Worm (Caenorhabditis elegans) whole organism, mixed stage, embryonic: ENCODE results near the gene ZK354.9.
"Not testable (repeated sequence)": the region's sequence is repeated elsewhere in the genome, so short reads cannot be mapped to it uniquely, and the experiment has no call there.

Experiments used
- M03D4.4 ChIP-seq: sonication (generic microtip); optimal IDR thresholded peaks from 2 replicates; lab custom pipeline; 2017; ENCODE audit warnings: mild to moderate bottlenecking, missing genetic modification characterization, missing compliant biosample characterization
- bed-3 ChIP-seq: fragments of 200-800 bp; sonication (Bioruptor generic); optimal IDR thresholded peaks from 3 replicates; lab custom pipeline; 2018; ENCODE audit warnings: mild to moderate bottlenecking, missing genetic modification characterization, moderate library complexity, missing compliant biosample characterization
- blmp-1 ChIP-seq: fragments of 150-350 bp; optimal IDR thresholded peaks from 2 replicates; lab custom pipeline; 2014; ENCODE audit warnings: missing biosample characterization, missing genetic modification characterization
- ceh-39 ChIP-seq: fragments of 150-350 bp; optimal IDR thresholded peaks from 2 replicates; lab custom pipeline; 2014; ENCODE audit warnings: missing biosample characterization, missing genetic modification characterization
- ceh-43 ChIP-seq: fragments of 200-800 bp; sonication (Bioruptor generic); optimal IDR thresholded peaks from 2 replicates; lab custom pipeline; 2018; ENCODE audit warnings: mild to moderate bottlenecking, missing genetic modification characterization, moderate library complexity, missing compliant biosample characterization
- ceh-83 ChIP-seq: fragments of 200-800 bp; sonication (Bioruptor generic); optimal IDR thresholded peaks from 2 replicates; lab custom pipeline; 2018; ENCODE audit warnings: mild to moderate bottlenecking, missing genetic modification characterization, missing compliant biosample characterization
- ces-1 ChIP-seq: fragments of 150-350 bp; optimal IDR thresholded peaks from 2 replicates; lab custom pipeline; 2014; ENCODE audit warnings: missing biosample characterization, missing genetic modification reagents, missing genetic modification characterization
- cnd-1 ChIP-seq: fragments of 200-800 bp; sonication (Bioruptor generic); optimal IDR thresholded peaks from 2 replicates; lab custom pipeline; 2018; ENCODE audit warnings: mild to moderate bottlenecking, missing genetic modification characterization, missing compliant biosample characterization
- drap-1 ChIP-seq: fragments of 200-800 bp; sonication (Bioruptor generic); optimal IDR thresholded peaks from 3 replicates; lab custom pipeline; 2018; ENCODE audit warnings: mild to moderate bottlenecking, missing genetic modification characterization, missing compliant biosample characterization
- elt-1 ChIP-seq: sonication (generic microtip); optimal IDR thresholded peaks from 2 replicates; lab custom pipeline; 2017; ENCODE audit warnings: missing genetic modification characterization, mild to moderate bottlenecking, missing compliant biosample characterization, antibody characterized with exemption, moderate library complexity, borderline replicate concordance; ENCODE audit not compliant: insufficient read depth
- elt-3 ChIP-seq: fragments of 150-350 bp; optimal IDR thresholded peaks from 2 replicates; lab custom pipeline; 2014; ENCODE audit warnings: missing biosample characterization, missing genetic modification characterization
- flh-1 ChIP-seq: fragments of 200-800 bp; sonication (Bioruptor generic); optimal IDR thresholded peaks from 2 replicates; lab custom pipeline; 2018; ENCODE audit warnings: mild to moderate bottlenecking, missing genetic modification characterization, moderate library complexity, missing compliant biosample characterization
- hlh-1 ChIP-seq: fragments of 150-350 bp; optimal IDR thresholded peaks from 2 replicates; lab custom pipeline; 2014; ENCODE audit warnings: missing biosample characterization, missing genetic modification reagents, missing genetic modification characterization
- lin-13 ChIP-seq: fragments of 150-350 bp; optimal IDR thresholded peaks from 2 replicates; lab custom pipeline; 2014; ENCODE audit warnings: missing biosample characterization, missing genetic modification characterization
- lin-32 ChIP-seq: fragments of 200-800 bp; sonication (Bioruptor generic); optimal IDR thresholded peaks from 2 replicates; lab custom pipeline; 2018; ENCODE audit warnings: mild to moderate bottlenecking, missing genetic modification characterization, missing compliant biosample characterization
- lsy-2 ChIP-seq: fragments of 150-350 bp; optimal IDR thresholded peaks from 2 replicates; lab custom pipeline; 2014; ENCODE audit warnings: missing biosample characterization, missing genetic modification characterization
- mab-5 ChIP-seq: fragments of 150-350 bp; optimal IDR thresholded peaks from 2 replicates; lab custom pipeline; 2014; ENCODE audit warnings: missing biosample characterization, missing genetic modification characterization
- mls-2 ChIP-seq: sonication (generic microtip); optimal IDR thresholded peaks from 2 replicates; lab custom pipeline; 2016; ENCODE audit warnings: mild to moderate bottlenecking, missing genetic modification characterization, moderate library complexity, missing compliant biosample characterization
- nhr-12 ChIP-seq: fragments of 150-350 bp; optimal IDR thresholded peaks from 2 replicates; lab custom pipeline; 2014; ENCODE audit warnings: missing biosample characterization, missing genetic modification characterization
- nhr-2 ChIP-seq: fragments of 150-350 bp; optimal IDR thresholded peaks from 2 replicates; lab custom pipeline; 2014; ENCODE audit warnings: missing biosample characterization, missing genetic modification characterization
- nhr-237 ChIP-seq: fragments of 150-350 bp; optimal IDR thresholded peaks from 2 replicates; lab custom pipeline; 2014; ENCODE audit warnings: missing biosample characterization, missing genetic modification characterization
- nhr-28 ChIP-seq: fragments of 150-350 bp; optimal IDR thresholded peaks from 2 replicates; lab custom pipeline; 2014; ENCODE audit warnings: missing biosample characterization, missing genetic modification characterization
- nhr-76 ChIP-seq: sonication (generic microtip); optimal IDR thresholded peaks from 2 replicates; lab custom pipeline; 2017; ENCODE audit warnings: missing biosample characterization, missing genetic modification characterization
- pha-4 ChIP-seq: fragments of 150-350 bp; optimal IDR thresholded peaks from 2 replicates; lab custom pipeline; 2018; ENCODE audit warnings: missing biosample characterization, missing genetic modification reagents, missing genetic modification characterization
- sem-2 ChIP-seq: fragments of 200-800 bp; sonication (Bioruptor generic); optimal IDR thresholded peaks from 2 replicates; lab custom pipeline; 2018; ENCODE audit warnings: mild to moderate bottlenecking, missing genetic modification characterization, missing compliant biosample characterization
- snpc-4 ChIP-seq: fragments of 150-350 bp; optimal IDR thresholded peaks from 2 replicates; lab custom pipeline; 2014; ENCODE audit warnings: missing biosample characterization, missing genetic modification characterization
- sptf-1 ChIP-seq: sonication (generic microtip); optimal IDR thresholded peaks from 2 replicates; lab custom pipeline; 2017; ENCODE audit warnings: mild to moderate bottlenecking, missing genetic modification characterization, moderate library complexity, missing compliant biosample characterization
- unc-39 ChIP-seq: fragments of 150-350 bp; optimal IDR thresholded peaks from 2 replicates; lab custom pipeline; 2014; ENCODE audit warnings: missing biosample characterization, missing genetic modification characterization
- unc-62 ChIP-seq: fragments of 150-350 bp; optimal IDR thresholded peaks from 2 replicates; lab custom pipeline; 2014; ENCODE audit warnings: missing biosample characterization, missing genetic modification reagents, missing genetic modification characterization
- zip-8 ChIP-seq: fragments of 150-350 bp; optimal IDR thresholded peaks from 2 replicates; lab custom pipeline; 2014; ENCODE audit warnings: missing biosample characterization, missing genetic modification characterization

ZK354.9 gene

DNA sequence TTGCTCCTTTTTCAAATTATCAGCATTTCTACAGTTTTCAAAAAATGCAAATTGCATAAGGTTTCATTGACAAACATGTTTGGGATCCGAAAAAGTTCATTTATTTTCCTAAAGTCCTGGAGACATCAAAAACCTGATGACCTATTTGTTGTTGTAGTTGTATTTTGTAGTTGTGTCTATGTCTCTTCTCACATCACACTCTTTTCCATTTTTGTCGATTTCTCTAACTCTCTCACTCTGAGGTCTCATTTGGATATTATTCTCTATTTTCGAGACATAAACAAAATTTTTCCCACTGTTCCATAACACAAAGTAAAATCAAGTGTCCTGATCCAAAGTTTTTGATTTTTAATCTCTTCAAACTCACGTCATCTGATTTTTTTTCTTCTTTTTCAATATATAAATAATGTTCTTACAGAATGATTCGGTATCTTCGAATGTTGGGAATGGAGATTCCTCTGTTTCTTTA lies 10.9 kb upstream of the ZK354.9 start, which contains the start of gene slc-46A:
Gene slc-46A, plus strand, starts transcription at position 419 of the 469 bp plus-strand sequence.
- no peak for TF ChIP-seq nhr-2 (tag; lab: Kevin White, UChicago)
- TF ChIP-seq hlh-1 (tag; lab: Kevin White, UChicago) = no peak
- TF ChIP-seq sptf-1 (tag; lab: Kevin White, UChicago) = no peak
- no peak for TF ChIP-seq ceh-83 (GFP tag; lab: Kevin White, UChicago)
- TF ChIP-seq cnd-1 = no peak
- no peak for TF ChIP-seq unc-39 (tag; lab: Kevin White, UChicago)

DNA sequence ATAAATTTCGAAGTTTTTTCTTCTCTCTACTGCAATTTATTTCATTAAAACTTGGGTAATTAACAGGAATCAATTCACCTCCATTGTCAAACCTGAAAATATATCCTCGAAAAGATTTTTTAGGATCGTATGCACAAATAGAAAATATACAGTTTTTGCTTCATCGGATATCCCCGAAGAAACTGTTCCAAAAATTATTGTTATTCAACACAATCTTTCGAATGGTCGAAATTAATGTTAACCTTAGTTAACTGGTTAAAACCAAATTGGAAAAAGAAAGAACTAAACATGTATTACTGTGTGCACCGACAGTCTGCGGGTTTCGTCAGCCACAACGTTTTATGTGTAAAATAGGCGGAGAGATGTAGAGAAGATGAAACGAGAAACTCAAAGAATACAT lies 9.2 kb upstream of the ZK354.9 start:
- TF ChIP-seq lsy-2 (tag; lab: Kevin White, UChicago) = no peak
- no peak for TF ChIP-seq elt-1
- no peak for TF ChIP-seq sem-2 (GFP tag; lab: Kevin White, UChicago)
- no peak for TF ChIP-seq nhr-2 (tag; lab: Kevin White, UChicago)

DNA sequence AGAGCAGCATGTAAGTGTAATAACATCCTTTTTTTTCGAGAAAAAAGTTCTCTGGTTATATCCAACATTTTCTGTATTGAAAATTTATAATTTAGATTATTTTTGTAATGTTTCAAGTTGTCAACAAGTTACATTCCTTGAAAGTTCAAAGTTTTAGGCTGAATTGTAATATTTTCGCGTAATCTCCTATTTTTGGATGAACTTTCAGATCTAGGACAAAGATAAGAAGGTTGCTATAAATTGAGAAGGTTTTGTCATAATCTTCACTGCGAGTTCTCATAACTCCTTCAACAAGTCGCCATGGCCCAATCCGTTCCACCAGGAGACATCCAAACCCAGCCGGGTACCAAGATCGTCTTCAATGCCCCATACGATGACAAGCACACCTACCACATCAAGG lies 8.3 kb upstream of the ZK354.9 start, which contains the start of gene msp-65:
Gene msp-65, plus strand, starts transcription at position 301 of the 400 bp plus-strand sequence.
- not testable (repeated sequence) for TF ChIP-seq ces-1; ceh-39 (tag; lab: Kevin White, UChicago); ceh-43 (GFP tag; lab: Kevin White, UChicago)

DNA sequence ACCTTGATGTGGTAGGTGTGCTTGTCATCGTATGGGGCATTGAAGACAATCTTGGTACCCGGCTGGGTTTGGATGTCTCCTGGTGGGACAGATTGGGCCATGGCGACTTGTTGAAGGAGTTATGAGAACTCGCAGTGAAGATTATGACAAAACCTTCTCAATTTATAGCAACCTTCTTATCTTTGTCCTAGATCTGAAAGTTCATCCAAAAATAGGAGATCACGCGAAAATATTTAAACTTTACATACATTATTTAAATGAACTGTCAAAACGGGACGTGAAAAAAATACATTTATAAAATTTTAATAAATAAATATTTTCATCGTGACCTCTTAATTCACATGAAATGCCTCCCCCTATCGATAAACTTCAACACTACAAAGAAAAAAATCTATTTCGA lies 5.1 kb upstream of the ZK354.9 start, which contains the start of the genes msp-59 and ZK354.2:
Gene msp-59, minus strand, starts transcription at position 101 of the 400 bp plus-strand sequence.
Gene ZK354.2, plus strand, starts transcription at position 395 of the 400 bp plus-strand sequence.
- TF ChIP-seq unc-39, hlh-1, ceh-39 (tag; lab: Kevin White, UChicago): not testable (repeated sequence)

DNA sequence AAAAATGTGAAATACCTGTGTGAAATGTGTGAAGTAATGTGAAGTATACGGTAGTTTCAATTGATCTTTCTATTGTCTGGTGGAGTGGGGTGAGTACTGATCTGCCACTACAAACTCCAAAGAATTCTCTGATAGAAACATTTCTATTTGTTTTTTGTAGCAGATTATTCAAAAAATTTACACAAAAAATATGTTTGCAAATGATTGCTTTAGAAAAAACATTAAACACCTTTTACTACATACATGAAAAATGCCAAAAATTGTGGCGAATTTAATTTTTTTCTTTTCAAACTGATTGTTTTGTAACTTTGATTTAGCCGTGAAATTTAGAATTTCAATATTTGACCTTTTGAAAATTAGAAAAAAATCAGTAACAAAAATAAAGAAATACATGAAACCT lies 1.8 kb upstream of the ZK354.9 start, which contains the start of gene ZK354.3:
Gene ZK354.3, plus strand, starts transcription at position 301 of the 400 bp plus-strand sequence.
- TF ChIP-seq mls-2 (tag; lab: Kevin White, UChicago) = no peak
- no peak for TF ChIP-seq pha-4 (tag; lab: Kevin White, UChicago)
- no peak for TF ChIP-seq blmp-1 (tag; lab: Kevin White, UChicago)
- no peak for TF ChIP-seq bed-3 (GFP tag; lab: Kevin White, UChicago)
- no peak for TF ChIP-seq mab-5
- no peak for TF ChIP-seq drap-1 (GFP tag; lab: Kevin White, UChicago)
- TF ChIP-seq nhr-237 = no peak
- TF ChIP-seq M03D4.4 (tag; lab: Kevin White, UChicago) = no peak
- TF ChIP-seq ceh-39 (tag; lab: Kevin White, UChicago) = no peak
- no peak for TF ChIP-seq nhr-28 (tag; lab: Kevin White, UChicago)
- TF ChIP-seq lin-13 (tag; lab: Kevin White, UChicago) = no peak
- TF ChIP-seq snpc-4 (tag; lab: Kevin White, UChicago) = no peak
- no peak for TF ChIP-seq flh-1 (GFP tag; lab: Kevin White, UChicago)
- no peak for TF ChIP-seq elt-1

DNA sequence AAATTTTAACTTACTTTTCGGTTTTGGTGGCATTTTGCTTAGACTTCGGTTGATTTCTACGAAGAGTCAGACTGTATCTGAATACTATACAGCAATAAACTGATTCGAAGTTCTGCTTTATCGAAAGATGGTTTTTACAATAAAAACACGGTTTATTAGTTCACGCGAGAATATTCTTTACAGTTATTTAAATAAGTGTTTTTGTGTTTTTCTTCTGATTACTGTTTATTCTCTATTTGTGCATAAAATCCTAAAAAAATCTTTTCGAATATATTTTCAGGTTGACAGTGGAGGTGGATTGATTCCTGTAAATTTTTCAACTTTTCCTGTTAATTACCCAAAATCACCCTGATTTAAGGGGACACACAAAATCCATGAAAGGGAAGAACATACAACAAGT lies 1.9 kb downstream of the ZK354.9 start, which contains the start of gene ZK354.8:
Gene ZK354.8, minus strand, starts transcription at position 101 of the 400 bp plus-strand sequence.
- TF ChIP-seq elt-3 (tag; lab: Kevin White, UChicago) (no peak), elt-1 (no peak), hlh-1 (tag; lab: Kevin White, UChicago) (no peak), nhr-76 (tag; lab: Kevin White, UChicago) (no peak), nhr-12 (tag; lab: Kevin White, UChicago) (no peak)
- TF ChIP-seq, all 35 proteins: peak for 0

DNA sequence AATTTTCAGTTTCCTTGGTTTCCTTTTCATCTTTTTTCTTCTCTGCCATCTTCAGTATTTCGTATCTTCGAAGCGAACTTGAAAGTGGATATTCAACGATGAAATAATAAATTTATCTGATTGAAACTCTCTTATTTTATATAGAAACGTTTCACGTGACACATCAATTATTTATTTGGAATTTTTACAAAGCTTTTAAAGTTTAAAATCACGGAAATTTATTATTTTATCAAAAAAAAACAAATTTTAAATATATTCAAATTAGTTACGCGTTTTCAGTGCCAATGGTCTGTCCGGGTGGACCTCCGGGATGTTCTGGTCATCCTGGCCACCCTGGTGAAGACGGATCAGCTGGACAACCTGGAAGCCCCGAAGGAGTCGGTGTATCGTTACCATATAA lies 4.9 kb downstream of the ZK354.9 start, which contains the start of gene ZK354.7:
Gene ZK354.7, minus strand, starts transcription at position 101 of the 400 bp plus-strand sequence.
- TF ChIP-seq unc-62 (GFP tag; lab: Kevin White, UChicago) = no peak
- no peak for TF ChIP-seq mls-2 (tag; lab: Kevin White, UChicago)
- TF ChIP-seq hlh-1 (tag; lab: Kevin White, UChicago) = no peak
- no peak for TF ChIP-seq cnd-1
- TF ChIP-seq drap-1 (GFP tag; lab: Kevin White, UChicago) = no peak
- no peak for TF ChIP-seq sem-2 (GFP tag; lab: Kevin White, UChicago)
- no peak for TF ChIP-seq lin-32
- TF ChIP-seq nhr-237 = no peak
- no peak for TF ChIP-seq elt-3 (tag; lab: Kevin White, UChicago)
- TF ChIP-seq M03D4.4 (tag; lab: Kevin White, UChicago) = no peak
- TF ChIP-seq ceh-43 (GFP tag; lab: Kevin White, UChicago) = no peak
- no peak for TF ChIP-seq mab-5
- no peak for TF ChIP-seq bed-3 (GFP tag; lab: Kevin White, UChicago)
- no peak for TF ChIP-seq zip-8 (tag; lab: Kevin White, UChicago)
